Fruit fly (Drosophila melanogaster) whole organism, embryonic: Measurements from ENCODE around the gene Npc2f.

ENCODE experiments used
- Aef1 ChIP-seq: fragments of 200-800 bp; sonication (Bioruptor generic); IDR thresholded peaks from 3 replicates; pipeline ENCODE4 v1.3.6; 2022; ENCODE audit warnings: missing biosample characterization, missing genetic modification characterization
- B-H2 ChIP-seq: fragments of 200-800 bp; sonication (Bioruptor generic); optimal IDR thresholded peaks from 2 replicates; lab custom pipeline; 2018; ENCODE audit warnings: missing biosample characterization, mild to moderate bottlenecking, missing genetic modification characterization
- Blimp-1 ChIP-seq: fragments of 200-800 bp; sonication (Bioruptor generic); optimal IDR thresholded peaks from 3 replicates; lab custom pipeline; 2018; ENCODE audit warnings: missing biosample characterization, missing genetic modification characterization, mild to moderate bottlenecking, moderate library complexity, missing genetic modification reagents
- Bteb2 ChIP-seq: fragments of 200-800 bp; sonication (Bioruptor generic); optimal IDR thresholded peaks from 2 replicates; lab custom pipeline; 2016; ENCODE audit warnings: missing biosample characterization, missing genetic modification characterization
- C15 ChIP-seq: fragments of 200-800 bp; sonication (Bioruptor generic); IDR thresholded peaks from 3 replicates; pipeline ENCODE4 v1.3.6; 2022; ENCODE audit warnings: missing biosample characterization, missing genetic modification characterization
- CG1024 ChIP-seq: fragments of 200-800 bp; sonication (Bioruptor generic); IDR thresholded peaks from 2 replicates; pipeline ENCODE4 v1.3.6; 2022; ENCODE audit warnings: missing biosample characterization, missing genetic modification characterization
- CG12071 ChIP-seq: fragments of 200-800 bp; sonication (Bioruptor generic); optimal IDR thresholded peaks from 3 replicates; lab custom pipeline; 2018; ENCODE audit warnings: missing biosample characterization, mild to moderate bottlenecking, missing genetic modification characterization
- CG12155 ChIP-seq: fragments of 200-800 bp; sonication (Bioruptor generic); optimal IDR thresholded peaks from 3 replicates; lab custom pipeline; 2016; ENCODE audit warnings: missing biosample characterization, missing genetic modification characterization
- CG1603 ChIP-seq: fragments of 200-800 bp; sonication (Bioruptor generic); optimal IDR thresholded peaks from 2 replicates; lab custom pipeline; 2019; ENCODE audit warnings: missing biosample characterization, mild to moderate bottlenecking, missing genetic modification characterization, moderate library complexity
- CG18619 ChIP-seq: fragments of 200-800 bp; sonication (Bioruptor generic); optimal IDR thresholded peaks from 3 replicates; lab custom pipeline; 2017; ENCODE audit warnings: missing biosample characterization, mild to moderate bottlenecking, missing genetic modification characterization
- CG30020 ChIP-seq: fragments of 200-800 bp; optimal IDR thresholded peaks from 2 replicates; lab custom pipeline; 2019; ENCODE audit warnings: missing biosample characterization, mild to moderate bottlenecking, missing genetic modification characterization, moderate library complexity
- CG3407 ChIP-seq: fragments of 200-800 bp; sonication (Bioruptor generic); optimal IDR thresholded peaks from 2 replicates; lab custom pipeline; 2018; ENCODE audit warnings: missing biosample characterization, mild to moderate bottlenecking, missing genetic modification characterization
- CG4820 ChIP-seq: fragments of 200-800 bp; sonication (Bioruptor generic); optimal IDR thresholded peaks from 3 replicates; lab custom pipeline; 2016; ENCODE audit warnings: missing biosample characterization, missing genetic modification characterization
- CHES-1-like ChIP-seq: fragments of 200-800 bp; sonication (Bioruptor generic); optimal IDR thresholded peaks from 2 replicates; lab custom pipeline; 2016; ENCODE audit warnings: missing biosample characterization, missing genetic modification characterization
- HLH4C ChIP-seq: fragments of 200-800 bp; sonication (Bioruptor generic); IDR thresholded peaks from 3 replicates; pipeline ENCODE4 v1.3.6; 2022; ENCODE audit warnings: missing biosample characterization, missing genetic modification characterization; ENCODE audit not compliant: partially characterized antibody
- HLH54F ChIP-seq: fragments of 200-800 bp; sonication (Bioruptor generic); optimal IDR thresholded peaks from 3 replicates; lab custom pipeline; 2016; ENCODE audit warnings: missing biosample characterization, missing genetic modification characterization
- Lim3 ChIP-seq: fragments of 200-800 bp; sonication (Bioruptor generic); IDR thresholded peaks from 2 replicates; pipeline ENCODE4 v1.3.6; 2022; ENCODE audit warnings: missing biosample characterization, missing genetic modification characterization
- Lpt ChIP-seq: fragments of >200 bp; optimal IDR thresholded peaks from 2 replicates; lab custom pipeline; 2018; ENCODE audit warnings: missing biosample characterization, missing genetic modification characterization
- Mad ChIP-seq: fragments of 200-800 bp; sonication (Bioruptor generic); optimal IDR thresholded peaks from 2 replicates; lab custom pipeline; 2016; ENCODE audit warnings: missing biosample characterization, missing genetic modification characterization
- Meics ChIP-seq: fragments of 200-800 bp; sonication (Bioruptor generic); optimal IDR thresholded peaks from 2 replicates; lab custom pipeline; 2017; ENCODE audit warnings: missing biosample characterization, mild to moderate bottlenecking, missing genetic modification characterization
- Neu2 ChIP-seq: fragments of 200-800 bp; sonication (Bioruptor generic); optimal IDR thresholded peaks from 3 replicates; lab custom pipeline; 2016; ENCODE audit warnings: missing biosample characterization, missing genetic modification characterization, borderline replicate concordance
- Nf-YB ChIP-seq: fragments of 200-800 bp; sonication (Bioruptor generic); optimal IDR thresholded peaks from 3 replicates; lab custom pipeline; 2019; ENCODE audit warnings: missing biosample characterization, mild to moderate bottlenecking, missing genetic modification characterization, moderate library complexity
- YL-1 ChIP-seq: fragments of 200-800 bp; sonication (Bioruptor generic); optimal IDR thresholded peaks from 3 replicates; lab custom pipeline; 2017; ENCODE audit warnings: missing biosample characterization, mild to moderate bottlenecking, missing genetic modification characterization
- ab ChIP-seq: fragments of 200-800 bp; sonication (Bioruptor generic); optimal IDR thresholded peaks from 2 replicates; lab custom pipeline; 2016; ENCODE audit warnings: missing biosample characterization, missing genetic modification characterization
- al ChIP-seq: fragments of 200-800 bp; sonication (Bioruptor generic); IDR thresholded peaks from 2 replicates; pipeline ENCODE4 v1.3.6; 2022; ENCODE audit warnings: missing biosample characterization, missing genetic modification characterization
- ap ChIP-seq: fragments of 200-800 bp; sonication (Bioruptor generic); IDR thresholded peaks from 2 replicates; pipeline ENCODE4 v1.3.6; 2022; ENCODE audit warnings: missing biosample characterization, missing genetic modification characterization
- ara ChIP-seq: fragments of 200-800 bp; sonication (Bioruptor generic); IDR thresholded peaks from 2 replicates; pipeline ENCODE4 v1.3.6; 2022; ENCODE audit warnings: missing biosample characterization, missing genetic modification characterization
- bab2 ChIP-seq: fragments of 200-800 bp; sonication (Bioruptor generic); optimal IDR thresholded peaks from 2 replicates; lab custom pipeline; 2016; ENCODE audit warnings: missing biosample characterization, missing genetic modification characterization
- chn ChIP-seq: fragments of 200-800 bp; sonication (Bioruptor generic); optimal IDR thresholded peaks from 2 replicates; lab custom pipeline; 2016; ENCODE audit warnings: missing biosample characterization, missing genetic modification characterization
- corto ChIP-seq: fragments of 200-800 bp; sonication (Bioruptor generic); optimal IDR thresholded peaks from 2 replicates; lab custom pipeline; 2016; ENCODE audit warnings: missing biosample characterization, mild to moderate bottlenecking, missing genetic modification characterization, moderate library complexity
- croc ChIP-seq: fragments of 200-800 bp; sonication (Bioruptor generic); conservative IDR thresholded peaks from 3 replicates; pipeline ENCODE4 v1.3.6; 2022; ENCODE audit warnings: missing biosample characterization, missing genetic modification characterization
- da ChIP-seq: fragments of 200-800 bp; sonication (Bioruptor generic); optimal IDR thresholded peaks from 2 replicates; lab custom pipeline; 2016; ENCODE audit warnings: missing biosample characterization, missing genetic modification characterization
- danr ChIP-seq: fragments of 200-800 bp; sonication (Bioruptor generic); IDR thresholded peaks from 2 replicates; pipeline ENCODE4 v1.3.6; 2022; ENCODE audit warnings: missing biosample characterization, missing genetic modification characterization
- dimm ChIP-seq: fragments of 200-800 bp; sonication (Bioruptor generic); IDR thresholded peaks from 2 replicates; pipeline ENCODE4 v1.3.6; 2022; ENCODE audit warnings: missing biosample characterization, missing genetic modification characterization
- dpn ChIP-seq, 2 experiments: fragments of 200-800 bp; sonication (Bioruptor generic); optimal IDR thresholded peaks; 3 replicates each; lab custom pipeline; 2016; ENCODE audit warnings: missing biosample characterization in 2 of 2, missing genetic modification characterization in 2 of 2
- dysf ChIP-seq: fragments of 200-800 bp; sonication (Bioruptor generic); IDR thresholded peaks from 3 replicates; pipeline ENCODE4 v1.3.6; 2022; ENCODE audit warnings: missing biosample characterization, missing genetic modification characterization
- fu2 ChIP-seq: fragments of 200-800 bp; sonication (Bioruptor generic); optimal IDR thresholded peaks from 2 replicates; lab custom pipeline; 2016; ENCODE audit warnings: missing biosample characterization, missing genetic modification characterization
- grau ChIP-seq: fragments of 200-800 bp; optimal IDR thresholded peaks from 3 replicates; lab custom pipeline; 2019; ENCODE audit warnings: missing biosample characterization, mild to moderate bottlenecking, missing genetic modification characterization, moderate library complexity
- ind ChIP-seq: fragments of 200-800 bp; sonication (Bioruptor generic); optimal IDR thresholded peaks from 3 replicates; lab custom pipeline; 2016; ENCODE audit warnings: missing biosample characterization, missing genetic modification characterization
- kay ChIP-seq: fragments of 200-800 bp; sonication (Bioruptor generic); optimal IDR thresholded peaks from 2 replicates; lab custom pipeline; 2016; ENCODE audit warnings: missing biosample characterization, missing genetic modification characterization
- otp ChIP-seq: fragments of 200-800 bp; sonication (Bioruptor generic); IDR thresholded peaks from 3 replicates; pipeline ENCODE4, ENCODE4 v1.3.6; 2022; ENCODE audit warnings: missing biosample characterization, missing genetic modification characterization
- p53 ChIP-seq: fragments of 200-800 bp; sonication (Bioruptor generic); optimal IDR thresholded peaks from 2 replicates; lab custom pipeline; 2016; ENCODE audit warnings: missing biosample characterization, missing genetic modification characterization
- phol ChIP-seq: fragments of 200-800 bp; sonication (Bioruptor generic); optimal IDR thresholded peaks from 3 replicates; lab custom pipeline; 2018; ENCODE audit warnings: missing biosample characterization, mild to moderate bottlenecking, missing genetic modification characterization, moderate library complexity
- pita ChIP-seq: fragments of 200-800 bp; sonication (Bioruptor generic); optimal IDR thresholded peaks from 2 replicates; lab custom pipeline; 2017; ENCODE audit warnings: missing biosample characterization, mild to moderate bottlenecking, missing genetic modification characterization
- pros ChIP-seq: fragments of 200-800 bp; sonication (Bioruptor generic); optimal IDR thresholded peaks from 3 replicates; lab custom pipeline; 2019; ENCODE audit warnings: missing biosample characterization, mild to moderate bottlenecking, missing genetic modification characterization, moderate library complexity
- ro ChIP-seq: fragments of 200-800 bp; sonication (Bioruptor generic); IDR thresholded peaks from 2 replicates; pipeline ENCODE4 v1.3.6; 2022; ENCODE audit warnings: missing biosample characterization, missing genetic modification characterization
- sens ChIP-seq: fragments of 200-800 bp; sonication (Bioruptor generic); peaks from one replicate; lab custom pipeline; 2016; ENCODE audit warnings: missing biosample characterization, missing genetic modification characterization
- shn ChIP-seq: fragments of 200-800 bp; sonication (Bioruptor generic); optimal IDR thresholded peaks from 3 replicates; lab custom pipeline; 2016; ENCODE audit warnings: missing biosample characterization, missing genetic modification characterization
- sima ChIP-seq: fragments of 200-800 bp; sonication (Bioruptor generic); optimal IDR thresholded peaks from 2 replicates; lab custom pipeline; 2016; ENCODE audit warnings: missing biosample characterization, missing genetic modification characterization

The Npc2f gene

DNA sequence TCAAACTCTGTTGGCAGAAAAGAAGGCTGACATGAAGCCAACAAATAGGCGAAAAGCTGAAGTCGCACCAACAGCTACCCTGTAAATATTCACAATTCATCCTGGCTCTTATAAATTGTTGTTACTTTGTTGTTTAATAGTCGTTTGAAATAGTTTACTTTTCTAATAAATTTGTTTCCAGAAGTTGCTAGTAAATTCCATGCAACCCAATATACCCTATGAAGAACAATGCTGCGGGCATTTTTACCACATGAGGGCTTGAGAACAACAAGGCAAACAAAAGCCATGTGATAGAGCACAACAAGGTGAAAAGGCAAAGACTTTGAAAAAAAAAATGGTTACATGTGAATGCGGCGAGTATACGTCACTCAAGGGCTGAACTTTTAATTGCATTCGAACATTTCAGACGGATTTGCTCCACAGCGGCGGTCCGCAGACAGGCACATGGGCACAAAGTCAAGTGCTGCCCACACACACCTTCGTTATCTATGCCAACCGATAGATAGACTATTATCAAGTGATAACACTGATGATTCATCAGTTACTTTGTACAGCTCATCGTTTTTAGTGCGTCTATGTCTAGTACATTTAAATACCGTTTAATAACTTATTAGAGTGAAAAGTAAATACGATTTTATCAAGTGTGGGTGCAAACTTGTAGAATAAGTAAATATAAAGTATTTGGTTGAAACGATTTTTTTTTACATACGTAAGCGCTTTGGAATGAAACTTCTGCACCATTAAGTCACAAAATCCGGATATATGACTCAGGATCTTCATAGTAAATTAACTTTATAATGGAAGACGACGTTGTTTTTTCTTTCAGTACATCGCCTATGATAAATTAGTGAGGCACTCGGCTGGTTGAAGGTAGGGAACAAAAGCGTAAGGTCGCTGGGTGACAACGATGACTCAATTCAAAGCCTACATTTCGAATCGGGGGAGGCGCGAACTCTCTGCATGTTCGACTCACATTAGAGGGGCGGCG lies 38.4 kb upstream of the Npc2f start (continued):
- TF ChIP-seq YL-1 (GFP tag; lab: Kevin White, UChicago) (no peak), p53 (peak; percentile 2), Nf-YB (peak; percentile 32), fu2 (GFP tag; lab: Kevin White, UChicago) (peak; percentile 69), Lim3 (GFP tag; lab: Robert Waterston, UW) (peak; percentile 62; the same call in 1 of the 2 replicates), ab (GFP tag; lab: Kevin White, UChicago) (peak; percentile 1), CG18619 (peak; percentile 72), pita (no peak), Neu2 (no peak), Meics (GFP tag; lab: Kevin White, UChicago) (peak; percentile 80), croc (GFP tag; lab: Robert Waterston, UW) (no peak; the same call in 2 of the 3 replicates), kay (peak; percentile 78), phol (tag; lab: Kevin White, UChicago) (peak; percentile 75), chn (GFP tag; lab: Kevin White, UChicago) (peak; percentile 84), al (GFP tag; lab: Robert Waterston, UW) (peak; percentile 80), C15 (GFP tag; lab: Robert Waterston, UW) (peak; percentile 60; the same call in 1 of the 3 replicates), shn (GFP tag; lab: Kevin White, UChicago) (peak; percentile 76), dimm (GFP tag; lab: Robert Waterston, UW) (peak; percentile 60), dysf (GFP tag; lab: Robert Waterston, UW) (peak; percentile 88), CG30020 (tag; lab: Kevin White, UChicago) (no peak), ro (GFP tag; lab: Robert Waterston, UW) (0 out of 2 replicates have a peak, but pooled peaks have one; percentile 18), HLH4C (GFP tag; lab: Robert Waterston, UW) (no peak), CG4820 (GFP tag; lab: Kevin White, UChicago) (peak; percentile 75), bab2 (GFP tag; lab: Kevin White, UChicago) (peak; percentile 85), ara (GFP tag; lab: Robert Waterston, UW) (peak; percentile 76; the same call in 1 of the 2 replicates), CHES-1-like (GFP tag; lab: Kevin White, UChicago) (peak; percentile 78), sima (GFP tag; lab: Kevin White, UChicago) (peak; percentile 23), CG12155 (GFP tag; lab: Kevin White, UChicago) (peak; percentile 81), CG1024 (GFP tag; lab: Robert Waterston, UW) (peak; percentile 57), sens (peak; percentile 96), Mad (peak; percentile 73), ap (GFP tag; lab: Robert Waterston, UW) (peak; percentile 74), CG12071 (peak; percentile 71), Aef1 (GFP tag; lab: Robert Waterston, UW) (peak; percentile 85), otp (peak; percentile 72; the same call in 2 of the 3 replicates), danr (GFP tag; lab: Robert Waterston, UW) (no peak), HLH54F (GFP tag; lab: Kevin White, UChicago) (peak; percentile 85), Lpt (GFP tag; lab: Kevin White, UChicago) (no peak), B-H2 (GFP tag; lab: Kevin White, UChicago) (no peak), ind (GFP tag; lab: Kevin White, UChicago) (peak; percentile 82), CG1603 (tag; lab: Kevin White, UChicago) (peak; percentile 76), da (GFP tag; lab: Kevin White, UChicago) (peak; percentile 17), Bteb2 (GFP tag; lab: Kevin White, UChicago) (peak; percentile 68), corto (GFP tag; lab: Kevin White, UChicago) (peak; percentile 32), Blimp-1 (GFP tag; lab: Kevin White, UChicago) (peak; percentile 83), CG3407 (GFP tag; lab: Kevin White, UChicago) (peak; percentile 16), grau (peak; percentile 79), dpn (GFP tag; optimal IDR thresholded peaks at IDR 0.05; lab: Kevin White, UChicago) (peak; percentile 82 to 83), pros (GFP tag; lab: Kevin White, UChicago) (no peak)
